Worm (Caenorhabditis elegans): ENCODE results near the gene clec-129.

ce11 chrII:3562419-3562818 is 8.9 kb upstream of the clec-129 start, which contains the start of gene W10G11.3:
- TF ChIP-seq dao-5 (tag; optimal IDR thresholded peaks at IDR 0.05), result no peak
- no peak for TF ChIP-seq W03F9.2 (tag; optimal IDR thresholded peaks at IDR 0.05)

Measured in whole organism, L4/young adult.